Fruit fly (Drosophila melanogaster) whole organism, pupa: ENCODE measurements around the gene CG31743.

Experiments used
- CG10348 ChIP-seq: fragments of 200-800 bp; sonication (Bioruptor generic); IDR thresholded peaks from 2 replicates; pipeline ENCODE4 v1.3.6; 2022; ENCODE audit warnings: missing biosample characterization, missing genetic modification characterization
- CG13204 ChIP-seq: fragments of 200-800 bp; sonication (Bioruptor generic); optimal IDR thresholded peaks from 2 replicates; lab custom pipeline; 2018; ENCODE audit warnings: missing biosample characterization, mild to moderate bottlenecking, missing genetic modification characterization, moderate library complexity
- CG14655 ChIP-seq: fragments of 200-800 bp; sonication (Bioruptor generic); optimal IDR thresholded peaks from 3 replicates; lab custom pipeline; 2017; ENCODE audit warnings: mild to moderate bottlenecking, missing biosample characterization, missing genetic modification reagents, missing genetic modification characterization
- CG15710 ChIP-seq: fragments of 200-800 bp; sonication (Bioruptor generic); optimal IDR thresholded peaks from 2 replicates; lab custom pipeline; 2018; ENCODE audit warnings: missing biosample characterization, mild to moderate bottlenecking, missing genetic modification characterization, moderate library complexity
- CG17806 ChIP-seq: fragments of 200-800 bp; sonication (Bioruptor generic); optimal IDR thresholded peaks from 2 replicates; lab custom pipeline; 2018; ENCODE audit warnings: missing biosample characterization, mild to moderate bottlenecking, missing genetic modification characterization, moderate library complexity
- CG8159 ChIP-seq: fragments of 200-800 bp; sonication (Bioruptor generic); optimal IDR thresholded peaks from 3 replicates; lab custom pipeline; 2018; ENCODE audit warnings: missing biosample characterization, mild to moderate bottlenecking, missing genetic modification characterization, moderate library complexity
- Ets98B ChIP-seq: fragments of 200-800 bp; sonication (Bioruptor generic); IDR thresholded peaks from 2 replicates; pipeline ENCODE4 v1.3.6; 2022; ENCODE audit warnings: missing biosample characterization, missing genetic modification characterization
- Snoo ChIP-seq: fragments of 200-800 bp; sonication (Bioruptor generic); optimal IDR thresholded peaks from 3 replicates; lab custom pipeline; 2017; ENCODE audit warnings: missing biosample characterization, mild to moderate bottlenecking, missing genetic modification characterization, inconsistent platforms
- gl ChIP-seq: fragments of 200-800 bp; sonication (Bioruptor generic); optimal IDR thresholded peaks from 2 replicates; lab custom pipeline; 2018; ENCODE audit warnings: missing biosample characterization, mild to moderate bottlenecking, missing genetic modification characterization

DNA sequence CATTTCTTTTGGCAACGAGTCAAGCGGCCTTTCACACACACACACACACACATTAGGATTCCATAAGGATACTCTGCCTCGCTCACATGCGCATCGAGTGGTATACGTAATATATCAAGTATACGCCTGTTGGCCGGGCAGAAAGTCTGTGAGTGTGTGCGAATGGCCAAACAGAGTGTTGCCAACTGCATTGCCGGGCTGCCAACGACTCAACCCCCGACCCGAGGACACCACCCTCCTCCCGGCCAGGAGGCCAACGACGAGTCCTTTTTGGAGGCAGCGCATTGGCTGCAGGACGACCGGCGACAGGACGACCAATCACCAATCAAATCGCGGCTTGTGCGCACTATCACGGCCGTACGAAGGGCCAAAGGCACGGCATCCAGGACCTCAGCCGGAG, 1.6 kb upstream of the CG31743 start:
- TF ChIP-seq CG14655 (no peak), CG17806 (tag; lab: Kevin White, UChicago) (no peak), Ets98B (GFP tag; lab: Robert Waterston, UW) (no peak), CG8159 (tag; lab: Kevin White, UChicago) (no peak), CG10348 (GFP tag; lab: Robert Waterston, UW) (no peak), Snoo (tag; lab: Kevin White, UChicago) (no peak), CG15710 (tag; lab: Kevin White, UChicago) (no peak), gl (tag; lab: Kevin White, UChicago) (no peak), CG13204 (no peak)
